Fruit fly (Drosophila melanogaster): ENCODE measurements around the gene ssp6.

DNA sequence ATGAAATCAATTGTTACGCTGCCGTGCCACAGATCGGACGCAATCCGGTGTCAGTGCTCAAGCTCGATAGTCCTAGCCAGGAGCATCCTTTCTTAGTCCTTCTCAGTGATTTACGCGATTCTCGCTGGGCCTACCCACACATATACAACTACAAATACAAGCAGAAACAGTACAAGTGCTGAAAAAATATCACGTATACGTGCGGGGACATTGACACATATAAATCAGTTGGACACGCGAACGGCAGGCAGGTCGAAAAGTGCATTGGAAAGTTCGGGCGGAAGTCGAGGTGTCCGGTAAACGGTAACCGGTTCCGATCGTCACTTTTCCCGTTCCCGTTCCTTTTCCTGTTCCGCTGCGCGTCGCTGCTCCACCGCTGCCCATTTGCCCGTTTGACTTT is 34.9 kb downstream of the ssp6 start:
- no peak for TF ChIP-seq CG13296 (GFP tag; optimal IDR thresholded peaks at IDR 0.05)
- no peak for TF ChIP-seq CG15479 (GFP tag; optimal IDR thresholded peaks at IDR 0.05)
- TF ChIP-seq Ets65A (GFP tag), result peak; percentile 92

Measured in whole organism, embryonic.